Worm (Caenorhabditis elegans): Measurements from ENCODE around the gene Y53F4B.36.

DNA sequence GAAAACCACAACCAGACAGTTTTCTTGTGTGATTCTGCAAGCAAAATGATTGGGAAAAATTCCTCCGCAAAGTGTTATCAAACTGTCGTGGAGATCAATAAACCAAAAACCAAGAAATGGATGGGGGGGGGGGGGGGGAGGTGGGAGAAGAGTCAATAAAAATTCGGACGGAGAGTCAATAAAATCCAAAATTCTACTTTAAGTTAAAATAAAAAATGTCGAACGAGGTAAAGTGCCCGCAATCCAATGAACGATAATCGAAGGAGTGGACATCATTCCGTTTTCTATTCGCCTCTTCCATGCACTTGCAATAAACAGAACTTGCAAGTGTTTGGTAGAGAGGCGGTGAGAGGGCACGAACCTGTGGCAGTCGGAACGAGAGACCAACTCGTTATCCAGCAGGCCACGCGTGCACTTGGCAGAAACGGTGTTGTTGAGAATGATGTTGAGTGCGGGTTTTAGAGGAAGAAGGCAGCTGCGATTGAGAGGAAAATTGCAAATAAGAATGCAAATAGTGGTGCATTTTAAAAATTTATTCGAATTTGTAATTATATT lies 10.0 kb upstream of the Y53F4B.36 start, which contains the start of gene gst-27:
- TF ChIP-seq pha-4 (tag; optimal IDR thresholded peaks at IDR 0.05) (peak; percentile 86), ztf-11 (tag; optimal IDR thresholded peaks at IDR 0.05) (no peak), elt-3 (tag; optimal IDR thresholded peaks at IDR 0.05) (peak in 1 of 3 experiments; percentile 33), unc-39 (tag; optimal IDR thresholded peaks at IDR 0.05) (no peak), ztf-4 (tag; optimal IDR thresholded peaks at IDR 0.05) (peak; percentile 23), nhr-28 (tag; optimal IDR thresholded peaks at IDR 0.05) (no peak), aly-2 (tag; optimal IDR thresholded peaks at IDR 0.05) (no peak)
